Worm (Caenorhabditis elegans) whole organism, mixed stage, embryonic: Measurements from ENCODE around the gene Y77E11A.16.
A peak's percentile ranks its signal among the peaks of the same experiment; 100 is the strongest.

Source experiments
- M03D4.4 ChIP-seq: sonication (generic microtip); optimal IDR thresholded peaks from 2 replicates; lab custom pipeline; 2017; ENCODE audit warnings: mild to moderate bottlenecking, missing genetic modification characterization, missing compliant biosample characterization
- bed-3 ChIP-seq: fragments of 200-800 bp; sonication (Bioruptor generic); optimal IDR thresholded peaks from 3 replicates; lab custom pipeline; 2018; ENCODE audit warnings: mild to moderate bottlenecking, missing genetic modification characterization, moderate library complexity, missing compliant biosample characterization
- blmp-1 ChIP-seq: fragments of 150-350 bp; optimal IDR thresholded peaks from 2 replicates; lab custom pipeline; 2014; ENCODE audit warnings: missing biosample characterization, missing genetic modification characterization
- ceh-39 ChIP-seq: fragments of 150-350 bp; optimal IDR thresholded peaks from 2 replicates; lab custom pipeline; 2014; ENCODE audit warnings: missing biosample characterization, missing genetic modification characterization
- ceh-43 ChIP-seq: fragments of 200-800 bp; sonication (Bioruptor generic); optimal IDR thresholded peaks from 2 replicates; lab custom pipeline; 2018; ENCODE audit warnings: mild to moderate bottlenecking, missing genetic modification characterization, moderate library complexity, missing compliant biosample characterization
- ceh-83 ChIP-seq: fragments of 200-800 bp; sonication (Bioruptor generic); optimal IDR thresholded peaks from 2 replicates; lab custom pipeline; 2018; ENCODE audit warnings: mild to moderate bottlenecking, missing genetic modification characterization, missing compliant biosample characterization
- ces-1 ChIP-seq: fragments of 150-350 bp; optimal IDR thresholded peaks from 2 replicates; lab custom pipeline; 2014; ENCODE audit warnings: missing biosample characterization, missing genetic modification reagents, missing genetic modification characterization
- cnd-1 ChIP-seq: fragments of 200-800 bp; sonication (Bioruptor generic); optimal IDR thresholded peaks from 2 replicates; lab custom pipeline; 2018; ENCODE audit warnings: mild to moderate bottlenecking, missing genetic modification characterization, missing compliant biosample characterization
- drap-1 ChIP-seq: fragments of 200-800 bp; sonication (Bioruptor generic); optimal IDR thresholded peaks from 3 replicates; lab custom pipeline; 2018; ENCODE audit warnings: mild to moderate bottlenecking, missing genetic modification characterization, missing compliant biosample characterization
- elt-1 ChIP-seq: sonication (generic microtip); optimal IDR thresholded peaks from 2 replicates; lab custom pipeline; 2017; ENCODE audit warnings: missing genetic modification characterization, mild to moderate bottlenecking, missing compliant biosample characterization, antibody characterized with exemption, moderate library complexity, borderline replicate concordance; ENCODE audit not compliant: insufficient read depth
- elt-3 ChIP-seq: fragments of 150-350 bp; optimal IDR thresholded peaks from 2 replicates; lab custom pipeline; 2014; ENCODE audit warnings: missing biosample characterization, missing genetic modification characterization
- flh-1 ChIP-seq: fragments of 200-800 bp; sonication (Bioruptor generic); optimal IDR thresholded peaks from 2 replicates; lab custom pipeline; 2018; ENCODE audit warnings: mild to moderate bottlenecking, missing genetic modification characterization, moderate library complexity, missing compliant biosample characterization
- ham-2 ChIP-seq: fragments of 200-800 bp; sonication (Bioruptor generic); optimal IDR thresholded peaks from 2 replicates; lab custom pipeline; 2018; ENCODE audit warnings: mild to moderate bottlenecking, missing genetic modification characterization, missing compliant biosample characterization
- hlh-1 ChIP-seq: fragments of 150-350 bp; optimal IDR thresholded peaks from 2 replicates; lab custom pipeline; 2014; ENCODE audit warnings: missing biosample characterization, missing genetic modification reagents, missing genetic modification characterization
- lin-13 ChIP-seq: fragments of 150-350 bp; optimal IDR thresholded peaks from 2 replicates; lab custom pipeline; 2014; ENCODE audit warnings: missing biosample characterization, missing genetic modification characterization
- lin-32 ChIP-seq: fragments of 200-800 bp; sonication (Bioruptor generic); optimal IDR thresholded peaks from 2 replicates; lab custom pipeline; 2018; ENCODE audit warnings: mild to moderate bottlenecking, missing genetic modification characterization, missing compliant biosample characterization
- lsy-2 ChIP-seq: fragments of 150-350 bp; optimal IDR thresholded peaks from 2 replicates; lab custom pipeline; 2014; ENCODE audit warnings: missing biosample characterization, missing genetic modification characterization
- mab-5 ChIP-seq: fragments of 150-350 bp; optimal IDR thresholded peaks from 2 replicates; lab custom pipeline; 2014; ENCODE audit warnings: missing biosample characterization, missing genetic modification characterization
- mep-1 ChIP-seq: fragments of 150-350 bp; optimal IDR thresholded peaks from 2 replicates; lab custom pipeline; 2017; ENCODE audit warnings: missing biosample characterization, missing genetic modification reagents, missing genetic modification characterization, inconsistent platforms
- mls-2 ChIP-seq: sonication (generic microtip); optimal IDR thresholded peaks from 2 replicates; lab custom pipeline; 2016; ENCODE audit warnings: mild to moderate bottlenecking, missing genetic modification characterization, moderate library complexity, missing compliant biosample characterization
- nhr-12 ChIP-seq: fragments of 150-350 bp; optimal IDR thresholded peaks from 2 replicates; lab custom pipeline; 2014; ENCODE audit warnings: missing biosample characterization, missing genetic modification characterization
- nhr-2 ChIP-seq: fragments of 150-350 bp; optimal IDR thresholded peaks from 2 replicates; lab custom pipeline; 2014; ENCODE audit warnings: missing biosample characterization, missing genetic modification characterization
- nhr-237 ChIP-seq: fragments of 150-350 bp; optimal IDR thresholded peaks from 2 replicates; lab custom pipeline; 2014; ENCODE audit warnings: missing biosample characterization, missing genetic modification characterization
- nhr-28 ChIP-seq: fragments of 150-350 bp; optimal IDR thresholded peaks from 2 replicates; lab custom pipeline; 2014; ENCODE audit warnings: missing biosample characterization, missing genetic modification characterization
- nhr-76 ChIP-seq: sonication (generic microtip); optimal IDR thresholded peaks from 2 replicates; lab custom pipeline; 2017; ENCODE audit warnings: missing biosample characterization, missing genetic modification characterization
- pha-4 ChIP-seq: fragments of 150-350 bp; optimal IDR thresholded peaks from 2 replicates; lab custom pipeline; 2018; ENCODE audit warnings: missing biosample characterization, missing genetic modification reagents, missing genetic modification characterization
- sem-2 ChIP-seq: fragments of 200-800 bp; sonication (Bioruptor generic); optimal IDR thresholded peaks from 2 replicates; lab custom pipeline; 2018; ENCODE audit warnings: mild to moderate bottlenecking, missing genetic modification characterization, missing compliant biosample characterization
- snpc-4 ChIP-seq: fragments of 150-350 bp; optimal IDR thresholded peaks from 2 replicates; lab custom pipeline; 2014; ENCODE audit warnings: missing biosample characterization, missing genetic modification characterization
- sptf-1 ChIP-seq: sonication (generic microtip); optimal IDR thresholded peaks from 2 replicates; lab custom pipeline; 2017; ENCODE audit warnings: mild to moderate bottlenecking, missing genetic modification characterization, moderate library complexity, missing compliant biosample characterization
- tbx-8 ChIP-seq: fragments of 200-800 bp; sonication (Bioruptor generic); optimal IDR thresholded peaks from 2 replicates; lab custom pipeline; 2018; ENCODE audit warnings: mild to moderate bottlenecking, missing genetic modification characterization, moderate library complexity, missing compliant biosample characterization
- unc-39 ChIP-seq: fragments of 150-350 bp; optimal IDR thresholded peaks from 2 replicates; lab custom pipeline; 2014; ENCODE audit warnings: missing biosample characterization, missing genetic modification characterization
- unc-62 ChIP-seq: fragments of 150-350 bp; optimal IDR thresholded peaks from 2 replicates; lab custom pipeline; 2014; ENCODE audit warnings: missing biosample characterization, missing genetic modification reagents, missing genetic modification characterization
- zip-8 ChIP-seq: fragments of 150-350 bp; optimal IDR thresholded peaks from 2 replicates; lab custom pipeline; 2014; ENCODE audit warnings: missing biosample characterization, missing genetic modification characterization
- ztf-11 ChIP-seq: fragments of 150-350 bp; optimal IDR thresholded peaks from 2 replicates; lab custom pipeline; 2014; ENCODE audit warnings: missing biosample characterization, missing genetic modification characterization

Y77E11A.16 gene

ce11 chrIV:1497448-1497847 lies 12.2 kb downstream of the Y77E11A.16 start, which contains the start of gene hxk-3:
TSS of gene hxk-3 (plus strand) at chrIV:1497626.
- TF ChIP-seq ces-1 (GFP tag; lab: Kevin White, UChicago) (peak; percentile 48), sem-2 (no peak), nhr-28 (tag; lab: Kevin White, UChicago) (no peak), nhr-2 (tag; lab: Kevin White, UChicago) (no peak), unc-62 (no peak), elt-3 (no peak), mep-1 (tag; lab: Kevin White, UChicago) (peak; percentile 23)

ce11 chrIV:1510241-1510640 lies 25.0 kb downstream of the Y77E11A.16 start, which contains the start of gene txt-4:
TSS of gene txt-4 (plus strand) at chrIV:1510564.
- no peak for TF ChIP-seq ces-1 (GFP tag; lab: Kevin White, UChicago)
- no peak for TF ChIP-seq hlh-1
- TF ChIP-seq sptf-1 (tag; lab: Kevin White, UChicago) = no peak
- TF ChIP-seq mab-5 (tag; lab: Kevin White, UChicago) = no peak
- no peak for TF ChIP-seq lin-32 (GFP tag; lab: Kevin White, UChicago)
- no peak for TF ChIP-seq nhr-2 (tag; lab: Kevin White, UChicago)
- no peak for TF ChIP-seq cnd-1 (tag; lab: Kevin White, UChicago)
- no peak for TF ChIP-seq nhr-237 (tag; lab: Kevin White, UChicago)
- TF ChIP-seq elt-1 (tag; lab: Kevin White, UChicago) = no peak
- TF ChIP-seq bed-3 (GFP tag; lab: Kevin White, UChicago) = no peak

DNA sequence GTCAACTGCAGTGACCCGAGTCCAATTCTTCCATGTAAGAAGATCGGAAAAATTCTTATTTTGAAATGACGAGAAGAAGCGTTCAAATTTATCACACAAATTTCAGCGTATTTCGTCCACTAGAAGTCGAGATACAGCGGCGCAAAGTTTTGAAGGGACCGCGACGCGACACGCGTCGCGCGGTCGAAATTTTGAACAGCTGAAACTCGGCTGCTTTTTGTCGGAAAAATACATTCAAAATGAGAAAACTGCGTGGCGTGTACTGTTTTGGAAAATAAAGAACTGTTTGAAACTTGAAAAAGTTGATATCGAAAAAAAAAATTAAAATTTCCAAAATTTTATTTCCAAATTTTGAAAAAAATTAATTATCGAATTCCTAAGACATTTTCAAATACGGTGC lies 27.7 kb downstream of the Y77E11A.16 start:
- TF ChIP-seq elt-3 (no peak), zip-8 (tag; lab: Kevin White, UChicago) (no peak), nhr-12 (tag; lab: Kevin White, UChicago) (no peak), blmp-1 (tag; lab: Kevin White, UChicago) (no peak), ztf-11 (no peak), tbx-8 (GFP tag; lab: Kevin White, UChicago) (no peak), nhr-76 (tag; lab: Kevin White, UChicago) (no peak), flh-1 (GFP tag; lab: Kevin White, UChicago) (no peak), ceh-83 (GFP tag; lab: Kevin White, UChicago) (no peak), sptf-1 (tag; lab: Kevin White, UChicago) (no peak), nhr-2 (tag; lab: Kevin White, UChicago) (no peak), mep-1 (tag; lab: Kevin White, UChicago) (no peak), drap-1 (GFP tag; lab: Kevin White, UChicago) (no peak), unc-39 (tag; lab: Kevin White, UChicago) (no peak), lin-32 (GFP tag; lab: Kevin White, UChicago) (no peak), pha-4 (tag; lab: Kevin White, UChicago) (no peak), ham-2 (GFP tag; lab: Kevin White, UChicago) (no peak), ceh-39 (tag; lab: Kevin White, UChicago) (no peak)

DNA sequence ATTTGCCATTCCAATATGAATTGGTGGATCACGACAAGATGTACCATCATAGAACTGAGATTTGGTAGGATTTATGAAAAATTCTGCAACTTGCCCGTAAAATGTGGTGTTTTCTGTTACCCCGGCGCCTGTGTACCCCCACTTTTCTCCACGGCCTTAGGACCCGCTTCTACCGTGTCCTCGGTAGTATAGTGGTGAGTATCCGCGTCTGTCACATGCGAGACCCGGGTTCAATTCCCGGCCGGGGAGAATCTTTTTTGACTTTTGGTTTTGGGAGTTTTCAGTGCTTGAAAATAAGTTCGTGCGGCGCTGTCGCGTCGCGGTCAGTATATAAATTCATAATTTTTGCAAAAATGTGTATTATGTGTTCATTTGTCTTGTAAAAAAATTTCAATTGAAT lies 29.2 kb downstream of the Y77E11A.16 start:
- no peak for TF ChIP-seq elt-3
- peak; percentile 41 for TF ChIP-seq cnd-1 (tag; lab: Kevin White, UChicago)
- no peak for TF ChIP-seq hlh-1
- peak; percentile 12 for TF ChIP-seq mls-2
- no peak for TF ChIP-seq lin-32 (GFP tag; lab: Kevin White, UChicago)
- no peak for TF ChIP-seq M03D4.4 (tag; lab: Kevin White, UChicago)
- no peak for TF ChIP-seq ceh-43 (GFP tag; lab: Kevin White, UChicago)
- TF ChIP-seq sem-2 = peak; percentile 22
- no peak for TF ChIP-seq ceh-39 (tag; lab: Kevin White, UChicago)
- peak; percentile 10 for TF ChIP-seq ham-2 (GFP tag; lab: Kevin White, UChicago)
- TF ChIP-seq nhr-12 (tag; lab: Kevin White, UChicago) = no peak
- TF ChIP-seq ceh-83 (GFP tag; lab: Kevin White, UChicago) = no peak
- no peak for TF ChIP-seq flh-1 (GFP tag; lab: Kevin White, UChicago)
- TF ChIP-seq unc-39 (tag; lab: Kevin White, UChicago) = no peak
- TF ChIP-seq ztf-11 = no peak
- TF ChIP-seq snpc-4 = no peak

DNA sequence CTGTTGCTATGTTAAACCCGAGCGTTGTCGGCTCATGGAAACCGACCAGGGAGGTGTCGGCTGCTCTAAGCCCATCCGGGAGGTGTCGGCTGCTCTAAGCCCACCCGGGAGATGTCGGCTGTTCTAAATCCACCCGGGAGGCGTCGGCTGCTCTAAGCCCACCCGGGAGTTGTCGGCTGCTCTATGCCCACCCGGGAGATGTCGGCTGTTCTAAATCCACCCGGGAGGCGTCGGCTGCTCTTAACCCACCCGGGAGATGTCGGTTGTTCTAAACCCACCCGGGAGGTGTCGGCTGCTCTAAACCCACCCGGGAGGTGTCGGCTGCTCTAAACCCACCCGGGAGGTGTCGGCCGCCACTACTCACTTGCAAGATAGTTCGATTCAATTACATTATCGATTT lies 30.7 kb downstream of the Y77E11A.16 start:
- TF ChIP-seq pha-4 (tag; lab: Kevin White, UChicago) (no peak), ham-2 (GFP tag; lab: Kevin White, UChicago) (no peak), lsy-2 (tag; lab: Kevin White, UChicago) (no peak), elt-1 (tag; lab: Kevin White, UChicago) (no peak), flh-1 (GFP tag; lab: Kevin White, UChicago) (no peak), ceh-39 (tag; lab: Kevin White, UChicago) (no peak), nhr-76 (tag; lab: Kevin White, UChicago) (no peak), ces-1 (GFP tag; lab: Kevin White, UChicago) (no peak), mab-5 (tag; lab: Kevin White, UChicago) (no peak), lin-13 (tag; lab: Kevin White, UChicago) (no peak), mep-1 (tag; lab: Kevin White, UChicago) (no peak), ceh-43 (GFP tag; lab: Kevin White, UChicago) (no peak)
